Fruit fly (Drosophila melanogaster): ENCODE data around the gene Nab2.

DNA sequence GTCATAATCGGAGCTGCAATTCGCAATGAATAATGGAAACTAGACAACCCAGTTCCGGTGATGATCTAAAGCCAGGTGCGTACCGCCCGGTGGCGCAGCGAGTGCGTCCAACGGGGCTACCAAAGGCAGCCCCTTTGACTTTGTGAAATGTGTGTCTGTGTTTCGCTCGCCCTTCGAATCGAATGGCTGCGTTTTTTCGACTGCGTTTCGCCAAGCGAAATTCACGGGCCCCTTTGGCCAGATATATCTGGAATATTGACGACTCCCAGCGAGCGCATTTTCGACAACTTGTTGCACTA lies 813 bp upstream of the Nab2 start:
- TF ChIP-seq psq (optimal IDR thresholded peaks at IDR 0.05): no peak
- TF ChIP-seq Myc (optimal IDR thresholded peaks at IDR 0.05): no peak
- TF ChIP-seq h (optimal IDR thresholded peaks at IDR 0.05): no peak
- no peak for TF ChIP-seq insv (optimal IDR thresholded peaks at IDR 0.05)
- TF ChIP-seq Sin3A (optimal IDR thresholded peaks at IDR 0.05): no peak

All from Kc167 (cell line).